Fruit fly (Drosophila melanogaster) whole organism: ENCODE measurements around the gene Mayo.

Experiments used
- CG8478 ChIP-seq: fragments of >200 bp; optimal IDR thresholded peaks from 2 replicates; lab custom pipeline; 2018; ENCODE audit warnings: inconsistent platforms
- Dll ChIP-seq: fragments of >200 bp; optimal IDR thresholded peaks from 2 replicates; lab custom pipeline; 2017
- EcR ChIP-seq, 2 experiments: fragments of >200 bp; optimal IDR thresholded peaks; 2 replicates each; lab custom pipeline; 2017; ENCODE audit warnings: missing biosample characterization in 2 of 2, missing genetic modification characterization in 2 of 2, missing genetic modification reagents in 2 of 2
- pan ChIP-seq: fragments of >200 bp; optimal IDR thresholded peaks from 2 replicates; lab custom pipeline; 2017
- psq ChIP-seq: fragments of >200 bp; optimal IDR thresholded peaks from 2 replicates; lab custom pipeline; 2017
- usp ChIP-seq: fragments of >200 bp; optimal IDR thresholded peaks from 2 replicates; lab custom pipeline; 2017; ENCODE audit warnings: missing biosample characterization, missing genetic modification characterization, mixed read lengths

The Mayo gene

dm6 chr3R:31086394-31086793, 22.6 kb downstream of the Mayo start:
- TF ChIP-seq psq (lab: Kevin White, UChicago): no peak
- no peak for TF ChIP-seq usp (GFP tag; lab: Kevin White, UChicago)
- no peak for TF ChIP-seq CG8478
- TF ChIP-seq EcR (GFP tag; optimal IDR thresholded peaks at IDR 0.05; lab: Kevin White, UChicago): no peak
- no peak for TF ChIP-seq pan (lab: Kevin White, UChicago)
- TF ChIP-seq Dll (lab: Kevin White, UChicago): no peak

DNA sequence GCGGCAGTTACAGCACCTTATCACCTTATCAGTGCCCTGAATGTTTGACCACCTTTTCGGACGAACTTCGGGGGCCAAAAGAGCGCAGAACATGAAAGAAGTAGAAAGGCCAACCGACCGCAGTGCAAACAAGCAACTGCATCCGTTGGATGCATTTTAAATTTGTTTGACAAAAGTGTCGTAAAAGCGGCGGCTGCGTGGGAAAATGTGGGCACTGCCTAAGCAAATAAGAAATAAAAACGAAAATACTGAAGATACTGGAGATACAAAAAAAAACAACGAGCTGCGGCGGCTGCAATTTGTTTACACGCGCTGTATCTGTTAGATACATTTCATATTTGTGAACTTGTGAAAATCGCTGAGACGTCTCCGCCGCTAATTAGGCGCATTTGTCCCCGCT, 38.3 kb downstream of the Mayo start:
- TF ChIP-seq EcR (GFP tag; optimal IDR thresholded peaks at IDR 0.05; lab: Kevin White, UChicago) (no peak), psq (lab: Kevin White, UChicago) (no peak), usp (GFP tag; lab: Kevin White, UChicago) (no peak), Dll (lab: Kevin White, UChicago) (no peak), pan (lab: Kevin White, UChicago) (no peak), CG8478 (no peak)

dm6 chr3R:31066356-31066755, 42.6 kb downstream of the Mayo start:
- TF ChIP-seq EcR (GFP tag; optimal IDR thresholded peaks at IDR 0.05; lab: Kevin White, UChicago) (no peak), psq (lab: Kevin White, UChicago) (no peak), Dll (lab: Kevin White, UChicago) (no peak), pan (lab: Kevin White, UChicago) (no peak), usp (GFP tag; lab: Kevin White, UChicago) (no peak), CG8478 (no peak)

DNA sequence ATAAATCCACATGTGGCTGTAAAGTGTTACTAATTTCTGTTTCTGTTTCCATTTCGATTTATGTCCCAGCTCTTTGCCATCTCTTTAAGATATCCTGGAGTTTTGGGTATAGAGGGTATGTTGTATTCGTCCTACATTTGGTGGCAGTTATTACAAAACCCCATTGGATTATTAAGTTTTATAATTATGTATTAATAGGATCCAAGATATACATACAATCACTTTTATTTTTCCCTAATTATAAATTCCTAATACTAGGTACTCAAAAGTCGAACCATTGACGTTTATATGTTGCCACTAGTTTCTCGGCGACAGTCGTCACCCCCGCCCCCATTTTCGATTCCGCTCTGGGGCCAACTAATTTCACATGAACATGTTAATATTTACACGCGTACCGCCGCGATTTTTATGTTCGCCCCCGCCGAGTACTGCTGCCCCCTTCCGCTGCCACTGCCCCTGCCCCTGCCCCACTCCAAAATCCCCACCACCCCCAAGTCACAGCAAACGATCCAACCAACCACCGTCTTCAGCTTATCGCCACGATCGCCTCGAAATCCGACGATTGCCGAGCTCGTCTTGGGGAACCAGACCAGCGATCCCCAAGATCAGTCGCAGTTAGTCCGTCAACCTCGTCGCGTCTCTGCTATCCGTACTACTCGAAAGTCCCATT, 44.2 kb downstream of the Mayo start, which contains the start of gene Sox100B:
Sox100B (plus strand) TSS at position 601 of the 670 bp plus-strand sequence.
- TF ChIP-seq CG8478 (no peak), usp (GFP tag; lab: Kevin White, UChicago) (no peak), Dll (lab: Kevin White, UChicago) (no peak), psq (lab: Kevin White, UChicago) (no peak), pan (lab: Kevin White, UChicago) (no peak), EcR (GFP tag; optimal IDR thresholded peaks at IDR 0.05; lab: Kevin White, UChicago) (no peak)

dm6 chr3R:31062344-31062964, 46.5 kb downstream of the Mayo start:
- TF ChIP-seq CG8478: no peak
- no peak for TF ChIP-seq usp (GFP tag; lab: Kevin White, UChicago)
- no peak for TF ChIP-seq pan (lab: Kevin White, UChicago)
- TF ChIP-seq EcR (GFP tag; optimal IDR thresholded peaks at IDR 0.05; lab: Kevin White, UChicago): no peak
- TF ChIP-seq Dll (lab: Kevin White, UChicago): no peak
- TF ChIP-seq psq (lab: Kevin White, UChicago): no peak

DNA sequence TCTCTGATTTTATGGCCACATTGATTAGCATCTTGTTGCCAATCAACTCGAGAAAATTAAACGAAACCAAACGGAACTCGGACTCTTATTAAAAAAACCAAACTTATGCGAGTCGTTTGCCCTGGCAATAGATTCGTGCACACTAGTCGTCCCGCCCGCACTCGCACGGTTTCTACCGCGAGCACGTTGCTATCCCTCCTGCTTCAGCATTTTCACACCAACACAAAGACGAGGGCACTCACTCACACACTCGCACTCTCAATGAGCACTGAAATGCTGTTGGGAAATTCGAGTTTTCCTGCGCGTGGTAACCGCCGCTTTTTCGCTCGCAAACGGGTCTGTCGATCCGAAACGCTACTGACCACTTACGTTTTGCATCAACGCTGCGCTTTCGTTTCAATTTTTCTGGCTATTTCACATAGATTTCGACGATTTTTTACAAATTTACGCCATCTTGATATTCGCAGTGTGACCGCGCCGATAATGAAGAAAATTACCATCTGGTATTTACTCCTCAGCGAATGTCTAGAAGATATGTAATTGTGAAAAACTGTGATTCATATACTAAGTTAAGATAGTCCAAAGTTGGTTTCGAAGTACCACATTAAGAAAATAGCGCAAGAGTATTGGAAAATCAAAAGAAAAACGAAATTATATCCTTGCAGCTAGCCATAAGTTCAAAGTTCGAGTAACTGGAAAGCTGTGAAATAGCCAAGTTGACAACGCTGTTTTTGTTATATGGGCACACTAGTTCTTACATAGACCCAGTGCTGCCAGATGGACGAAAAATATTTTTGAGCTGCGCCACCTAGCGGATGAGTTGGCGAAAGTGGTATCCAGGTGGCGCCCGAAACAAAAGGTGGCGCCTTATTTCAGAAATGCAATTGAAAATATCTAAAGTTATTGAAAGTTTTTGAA, 48.0 kb downstream of the Mayo start, which contains the start of gene dco:
dco (minus strand) TSS at position 503 of the 918 bp plus-strand sequence.
- TF ChIP-seq usp (GFP tag; lab: Kevin White, UChicago) (no peak), Dll (lab: Kevin White, UChicago) (peak; percentile 29), CG8478 (peak; percentile 79), psq (lab: Kevin White, UChicago) (no peak), pan (lab: Kevin White, UChicago) (no peak)

DNA sequence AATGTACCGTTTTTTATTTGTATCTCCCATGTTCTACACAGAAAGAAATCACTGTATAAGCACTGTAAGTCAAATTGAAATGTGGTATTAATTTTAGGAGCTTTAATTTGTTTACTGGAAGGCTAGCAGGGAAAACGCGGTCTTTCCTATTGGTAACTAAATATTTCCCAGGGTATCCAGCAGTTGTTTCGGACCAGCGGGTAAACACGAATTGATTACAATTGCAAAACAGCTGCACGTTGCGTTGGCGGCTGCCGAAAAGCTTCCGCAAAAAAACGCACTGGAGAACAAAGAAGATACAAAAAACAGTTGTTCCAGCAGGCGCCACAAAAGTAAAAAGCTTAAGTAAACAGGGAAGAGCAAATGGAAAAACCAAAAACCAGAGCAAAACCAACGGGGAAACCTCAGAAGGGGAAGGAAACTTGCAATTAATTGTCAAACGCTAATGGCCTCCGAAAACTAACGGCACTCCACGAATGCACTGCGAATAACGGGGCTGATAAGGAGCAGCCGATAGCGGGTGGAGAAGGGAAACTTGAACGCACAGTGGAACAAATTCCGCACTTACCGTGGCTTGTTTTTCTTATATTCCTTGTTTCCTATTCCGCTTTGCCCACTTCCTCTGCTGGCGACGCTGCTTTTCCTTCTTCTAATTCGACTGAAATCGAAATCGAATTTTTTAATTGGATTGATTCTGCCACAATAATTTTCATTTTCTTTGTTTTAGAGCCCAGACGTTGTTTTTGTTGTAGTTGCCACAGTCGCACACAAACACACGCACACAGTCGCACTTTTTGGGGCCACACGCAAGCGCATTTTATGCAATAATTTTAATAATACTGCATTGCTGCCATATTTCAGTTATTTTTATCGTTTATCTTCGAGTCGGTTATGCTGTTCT, 48.9 kb downstream of the Mayo start:
- TF ChIP-seq usp (GFP tag; lab: Kevin White, UChicago): no peak
- no peak for TF ChIP-seq EcR (GFP tag; optimal IDR thresholded peaks at IDR 0.05; lab: Kevin White, UChicago)
- TF ChIP-seq pan (lab: Kevin White, UChicago): peak; percentile 81
- TF ChIP-seq Dll (lab: Kevin White, UChicago): peak; percentile 48
- no peak for TF ChIP-seq CG8478
- TF ChIP-seq psq (lab: Kevin White, UChicago): no peak

DNA sequence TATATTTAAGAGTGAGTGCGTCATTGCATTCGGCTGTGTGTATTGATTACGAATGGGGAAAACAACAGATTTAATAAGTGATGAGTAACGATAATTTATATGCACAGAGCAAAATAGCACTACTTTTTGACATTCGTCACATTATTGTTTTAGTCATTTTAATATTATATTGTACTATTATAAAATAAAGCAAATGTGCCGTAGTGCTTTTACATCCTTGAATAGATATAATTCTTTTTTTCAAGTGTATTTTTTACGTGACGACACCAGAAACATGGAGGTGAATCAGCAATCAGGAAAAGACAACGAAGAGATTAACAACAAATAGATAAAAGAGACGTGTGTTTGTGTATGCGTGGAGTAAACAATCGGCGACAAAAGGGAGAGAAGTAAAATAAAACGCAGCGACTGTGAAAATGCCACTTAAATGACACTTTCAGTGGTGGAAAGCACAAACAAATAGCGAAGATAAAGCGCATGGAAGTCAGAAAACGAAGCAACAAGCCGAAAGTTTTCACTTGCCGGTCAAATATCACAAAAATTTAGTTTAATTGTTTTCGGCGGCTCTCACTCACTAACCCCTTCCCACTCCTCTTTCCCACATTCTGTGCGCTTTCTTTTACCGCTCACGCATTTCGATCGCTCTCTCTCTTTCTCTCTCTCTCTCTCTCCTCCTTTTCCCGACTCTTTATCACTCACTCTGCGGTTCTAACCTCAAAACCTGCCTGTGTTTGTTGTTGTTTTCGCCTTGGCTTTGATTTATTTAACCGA, 49.8 kb downstream of the Mayo start:
- TF ChIP-seq Dll (lab: Kevin White, UChicago) (peak; percentile 25), pan (lab: Kevin White, UChicago) (no peak), EcR (GFP tag; optimal IDR thresholded peaks at IDR 0.05; lab: Kevin White, UChicago) (no peak)
